Worm (Caenorhabditis elegans): ENCODE data around the gene gap-2.

gap-2 gene

ce11 chrX:9472170-9472569, at the start of gene gap-2:
Gene gap-2 (plus strand): TSS chrX:9472470.
- no peak for TF ChIP-seq lin-39 (tag; optimal IDR thresholded peaks at IDR 0.05)
- TF ChIP-seq pqm-1 (tag; optimal IDR thresholded peaks at IDR 0.05), result no peak
- no peak for TF ChIP-seq nhr-67 (tag; optimal IDR thresholded peaks at IDR 0.05)
- no peak for TF ChIP-seq nhr-43 (tag; optimal IDR thresholded peaks at IDR 0.05; ENCODE audit: poor library complexity, severe bottlenecking)
- TF ChIP-seq fkh-10 (GFP tag; optimal IDR thresholded peaks at IDR 0.05), result no peak
- no peak for TF ChIP-seq mml-1 (tag; optimal IDR thresholded peaks at IDR 0.05)
- no peak for TF ChIP-seq nhr-25 (tag; optimal IDR thresholded peaks at IDR 0.05)
- no peak for TF ChIP-seq lin-15B (tag; optimal IDR thresholded peaks at IDR 0.05)
- no peak for TF ChIP-seq ama-1 (optimal IDR thresholded peaks at IDR 0.05)
- TF ChIP-seq nhr-237 (tag; optimal IDR thresholded peaks at IDR 0.05), result no peak
- TF ChIP-seq nhr-11 (tag; optimal IDR thresholded peaks at IDR 0.05), result no peak
- TF ChIP-seq ceh-9 (tag; optimal IDR thresholded peaks at IDR 0.05), result no peak
- no peak for TF ChIP-seq zag-1 (tag; optimal IDR thresholded peaks at IDR 0.05)

DNA sequence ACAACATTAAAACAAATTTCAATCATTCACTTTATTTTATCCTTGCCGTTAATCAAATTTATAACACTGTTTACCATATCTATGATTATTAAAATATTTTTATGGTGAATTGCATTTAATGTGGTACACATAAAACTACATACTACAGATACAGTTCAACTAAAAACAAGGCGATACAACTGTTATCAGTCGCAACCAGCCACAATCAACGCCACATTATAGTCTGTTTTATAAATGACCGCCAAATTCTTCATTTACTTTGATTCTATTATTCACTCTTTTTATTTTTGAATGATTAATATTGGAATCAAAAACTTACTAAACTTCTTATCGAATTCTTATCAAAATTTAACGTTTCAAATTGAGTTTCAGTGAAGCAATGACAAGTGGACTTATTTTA, 44.2 kb upstream of the gap-2 start, which contains the start of gene B0272.4:
B0272.4 (plus strand) TSS at position 373 of the 400 bp plus-strand sequence.
- TF ChIP-seq elt-3 (tag; optimal IDR thresholded peaks at IDR 0.05), result no peak
- no peak for TF ChIP-seq hmg-11 (tag; optimal IDR thresholded peaks at IDR 0.05)
- no peak for TF ChIP-seq zag-1 (tag; optimal IDR thresholded peaks at IDR 0.05)
- TF ChIP-seq ama-1 (optimal IDR thresholded peaks at IDR 0.05), result no peak
- TF ChIP-seq pqm-1 (tag; optimal IDR thresholded peaks at IDR 0.05), result peak; percentile 97
- TF ChIP-seq egl-5 (tag; optimal IDR thresholded peaks at IDR 0.05), result no peak
- no peak for TF ChIP-seq lin-39 (tag; optimal IDR thresholded peaks at IDR 0.05)
- TF ChIP-seq fos-1 (tag; optimal IDR thresholded peaks at IDR 0.05), result no peak
- no peak for TF ChIP-seq nhr-28 (tag; optimal IDR thresholded peaks at IDR 0.05)
- no peak for TF ChIP-seq nhr-25 (tag; optimal IDR thresholded peaks at IDR 0.05)
- no peak for TF ChIP-seq jun-1 (tag; optimal IDR thresholded peaks at IDR 0.05)
- peak; percentile 16 for TF ChIP-seq ceh-28 (tag; optimal IDR thresholded peaks at IDR 0.05)
- no peak for TF ChIP-seq ceh-9 (tag; optimal IDR thresholded peaks at IDR 0.05)
- peak; percentile 9 for TF ChIP-seq pha-4 (tag; optimal IDR thresholded peaks at IDR 0.05)
- TF ChIP-seq nhr-237 (tag; optimal IDR thresholded peaks at IDR 0.05), result no peak
- no peak for TF ChIP-seq nhr-11 (tag; optimal IDR thresholded peaks at IDR 0.05)
- no peak for TF ChIP-seq aly-2 (tag; optimal IDR thresholded peaks at IDR 0.05)
- TF ChIP-seq tbx-2 (tag; optimal IDR thresholded peaks at IDR 0.05), result no peak
- no peak for TF ChIP-seq ceh-82 (tag; optimal IDR thresholded peaks at IDR 0.05)
- TF ChIP-seq nhr-43 (tag; optimal IDR thresholded peaks at IDR 0.05; ENCODE audit: poor library complexity, severe bottlenecking), result no peak
- no peak for TF ChIP-seq lin-15B (tag; optimal IDR thresholded peaks at IDR 0.05)
- TF ChIP-seq ztf-11 (tag; optimal IDR thresholded peaks at IDR 0.05), result no peak
- TF ChIP-seq nhr-67 (tag; optimal IDR thresholded peaks at IDR 0.05), result no peak
- TF ChIP-seq daf-12 (tag; optimal IDR thresholded peaks at IDR 0.05), result no peak
- no peak for TF ChIP-seq fkh-2 (tag; optimal IDR thresholded peaks at IDR 0.05)
- TF ChIP-seq elt-2 (tag; optimal IDR thresholded peaks at IDR 0.05), result peak; percentile 93
- TF ChIP-seq snpc-4 (tag; optimal IDR thresholded peaks at IDR 0.05), result no peak
- no peak for TF ChIP-seq mml-1 (tag; optimal IDR thresholded peaks at IDR 0.05)
- no peak for TF ChIP-seq eor-1 (tag; optimal IDR thresholded peaks at IDR 0.05)
- TF ChIP-seq skn-1 (tag; optimal IDR thresholded peaks at IDR 0.05), result peak; percentile 45
- TF ChIP-seq elt-1 (tag; optimal IDR thresholded peaks at IDR 0.05), result no peak
- TF ChIP-seq nhr-12 (tag; optimal IDR thresholded peaks at IDR 0.05), result no peak
- TF ChIP-seq unc-62 (GFP tag; optimal IDR thresholded peaks at IDR 0.05), result no peak
- no peak for TF ChIP-seq sea-2 (GFP tag; optimal IDR thresholded peaks at IDR 0.05)

DNA sequence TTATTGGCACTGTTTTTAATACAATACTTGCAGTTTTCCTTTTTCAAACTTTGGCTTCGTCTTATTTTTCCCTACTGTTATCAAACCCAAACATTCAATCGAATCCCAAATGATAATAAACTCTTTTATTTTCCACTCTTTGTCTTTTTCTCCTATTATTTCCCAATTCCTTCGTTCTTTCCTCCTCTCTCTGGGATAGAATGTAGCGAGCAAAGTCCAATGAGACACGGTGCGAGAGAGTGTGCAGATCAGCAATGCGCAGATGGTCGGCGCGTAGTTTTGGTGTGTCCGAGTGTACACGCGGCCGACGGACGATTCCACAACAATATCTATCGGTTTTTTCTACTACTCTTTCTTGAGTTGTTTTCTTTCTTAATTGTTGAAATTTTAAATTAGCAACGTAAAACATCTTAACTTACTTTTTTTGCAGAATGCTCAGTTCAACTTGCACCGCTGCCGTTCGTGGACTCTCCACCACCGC, 41.2 kb upstream of the gap-2 start, which contains the start of gene B0272.3:
B0272.3 (plus strand) TSS at position 431 of the 481 bp plus-strand sequence.
- no peak for TF ChIP-seq fkh-10 (GFP tag; optimal IDR thresholded peaks at IDR 0.05)
- peak in 1 of 3 experiments; percentile 33 for TF ChIP-seq elt-3 (tag; optimal IDR thresholded peaks at IDR 0.05)
- TF ChIP-seq nhr-237 (tag; optimal IDR thresholded peaks at IDR 0.05), result no peak
- peak; percentile 55 for TF ChIP-seq ceh-28 (tag; optimal IDR thresholded peaks at IDR 0.05)
- TF ChIP-seq nhr-43 (tag; optimal IDR thresholded peaks at IDR 0.05; ENCODE audit: poor library complexity, severe bottlenecking), result peak; percentile 1
- peak; percentile 26 for TF ChIP-seq nfya-1 (tag; optimal IDR thresholded peaks at IDR 0.05; ENCODE audit: insufficient read depth)
- TF ChIP-seq lin-15B (tag; optimal IDR thresholded peaks at IDR 0.05), result peak; percentile 31
- peak; percentile 86 for TF ChIP-seq elt-2 (tag; optimal IDR thresholded peaks at IDR 0.05)
- TF ChIP-seq ztf-11 (tag; optimal IDR thresholded peaks at IDR 0.05), result no peak
- peak; percentile 61 for TF ChIP-seq jun-1 (tag; optimal IDR thresholded peaks at IDR 0.05)
- TF ChIP-seq nhr-23 (tag; optimal IDR thresholded peaks at IDR 0.05), result peak; percentile 74
- TF ChIP-seq pha-4 (tag; optimal IDR thresholded peaks at IDR 0.05), result peak; percentile 71
- TF ChIP-seq pqm-1 (tag; optimal IDR thresholded peaks at IDR 0.05), result peak; percentile 84
